Worm (Caenorhabditis elegans): Measurements from ENCODE around the gene F26D10.13.

The F26D10.13 gene

DNA sequence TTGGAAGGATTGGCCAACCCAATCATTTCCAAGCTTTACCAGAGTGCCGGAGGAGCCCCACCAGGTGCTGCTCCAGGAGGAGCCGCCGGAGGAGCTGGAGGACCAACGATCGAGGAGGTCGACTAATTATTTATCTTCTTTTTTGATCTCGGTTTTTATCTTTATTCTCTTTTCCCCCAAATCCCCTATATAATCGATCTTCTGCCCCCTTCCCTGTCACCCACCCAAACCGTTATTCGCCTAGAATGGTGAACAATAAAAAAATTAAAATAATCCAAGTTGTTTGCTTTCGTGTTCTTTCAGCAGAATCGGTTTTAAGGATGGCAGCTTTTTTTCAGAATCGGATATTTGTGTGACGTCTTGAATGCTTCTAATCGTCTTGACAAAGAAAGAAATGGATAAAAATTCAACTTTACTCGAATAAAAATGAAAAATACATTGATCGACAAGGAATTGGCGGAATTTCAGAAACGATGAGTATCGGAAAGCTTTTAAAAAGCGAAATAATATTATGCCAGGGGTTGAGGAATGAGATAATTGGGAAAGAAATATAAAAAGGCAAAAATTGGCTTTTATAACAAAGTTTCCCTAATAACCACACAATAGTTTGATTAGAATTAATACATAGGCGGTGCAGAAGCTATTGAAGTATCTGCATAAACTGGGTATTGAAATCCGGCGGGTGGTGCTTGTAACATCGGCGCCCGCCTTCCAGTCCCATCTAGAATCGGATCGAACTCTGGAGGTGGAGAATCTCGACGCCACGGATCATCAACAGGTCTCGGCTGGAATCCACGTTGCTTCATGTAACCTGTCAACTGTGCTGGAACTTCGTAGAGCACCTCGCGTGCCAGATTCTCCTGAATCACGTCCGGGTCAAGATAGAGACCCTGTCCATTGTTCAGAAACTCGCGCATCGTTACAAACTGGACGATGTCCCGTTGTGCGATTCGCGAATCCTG, 16.7 kb upstream of the F26D10.13 start (continued):
- TF ChIP-seq hmg-1.1 (GFP tag; IDR thresholded peaks at IDR 0.05) (peak; percentile 52), ctbp-1 (GFP tag; IDR thresholded peaks at IDR 0.05) (peak; percentile 70), ama-1 (optimal IDR thresholded peaks at IDR 0.05) (peak; percentile 98), daf-12 (tag; optimal IDR thresholded peaks at IDR 0.05) (no peak), hlh-30 (tag; optimal IDR thresholded peaks at IDR 0.05; ENCODE audit: insufficient read depth) (peak; percentile 49), attf-4 (tag; optimal IDR thresholded peaks at IDR 0.05) (peak; percentile 15), egl-27 (tag; optimal IDR thresholded peaks at IDR 0.05) (no peak), nhr-48 (tag; optimal IDR thresholded peaks at IDR 0.05) (no peak), dmd-6 (GFP tag; IDR thresholded peaks at IDR 0.05) (peak; percentile 59), cey-2 (tag; optimal IDR thresholded peaks at IDR 0.05; ENCODE audit: borderline replicate concordance, insufficient read depth) (no peak), nhr-10 (tag; optimal IDR thresholded peaks at IDR 0.05) (peak; percentile 46), fos-1 (tag; optimal IDR thresholded peaks at IDR 0.05) (no peak), F37D6.2 (tag; optimal IDR thresholded peaks at IDR 0.05) (peak; percentile 44)

ce11 chrIV:17280441-17280939, 15.9 kb upstream of the F26D10.13 start:
- 0 out of 2 replicates have a peak, but pooled peaks have one; percentile 6 for TF ChIP-seq daf-19 (GFP tag; conservative IDR thresholded peaks at IDR 0.05)
- no peak for TF ChIP-seq egl-27 (tag; optimal IDR thresholded peaks at IDR 0.05)
- no peak for TF ChIP-seq nhr-237 (tag; optimal IDR thresholded peaks at IDR 0.05)
- TF ChIP-seq ama-1 (optimal IDR thresholded peaks at IDR 0.05): peak; percentile 75
- TF ChIP-seq ceh-62 (tag; optimal IDR thresholded peaks at IDR 0.05): no peak
- 0 out of 2 replicates have a peak, but pooled peaks have one; percentile 5 for TF ChIP-seq F26F4.8 (GFP tag; conservative IDR thresholded peaks at IDR 0.05)
- peak; percentile 1 for TF ChIP-seq hlh-30 (tag; optimal IDR thresholded peaks at IDR 0.05; ENCODE audit: insufficient read depth)
- no peak for TF ChIP-seq unc-39 (tag; optimal IDR thresholded peaks at IDR 0.05)
- TF ChIP-seq ceh-44 (GFP tag; IDR thresholded peaks at IDR 0.05): no peak
- TF ChIP-seq dmd-6 (GFP tag; IDR thresholded peaks at IDR 0.05): peak; percentile 13; the same call in 1 of the 2 replicates
- peak; percentile 22 for TF ChIP-seq mes-2 (tag; optimal IDR thresholded peaks at IDR 0.05; ENCODE audit: poor library complexity, severe bottlenecking)
- TF ChIP-seq D1046.2 (GFP tag; IDR thresholded peaks at IDR 0.05): no peak
- TF ChIP-seq madf-5 (GFP tag; IDR thresholded peaks at IDR 0.05): no peak
- peak; percentile 17 for TF ChIP-seq rbr-2 (tag; optimal IDR thresholded peaks at IDR 0.05)

DNA sequence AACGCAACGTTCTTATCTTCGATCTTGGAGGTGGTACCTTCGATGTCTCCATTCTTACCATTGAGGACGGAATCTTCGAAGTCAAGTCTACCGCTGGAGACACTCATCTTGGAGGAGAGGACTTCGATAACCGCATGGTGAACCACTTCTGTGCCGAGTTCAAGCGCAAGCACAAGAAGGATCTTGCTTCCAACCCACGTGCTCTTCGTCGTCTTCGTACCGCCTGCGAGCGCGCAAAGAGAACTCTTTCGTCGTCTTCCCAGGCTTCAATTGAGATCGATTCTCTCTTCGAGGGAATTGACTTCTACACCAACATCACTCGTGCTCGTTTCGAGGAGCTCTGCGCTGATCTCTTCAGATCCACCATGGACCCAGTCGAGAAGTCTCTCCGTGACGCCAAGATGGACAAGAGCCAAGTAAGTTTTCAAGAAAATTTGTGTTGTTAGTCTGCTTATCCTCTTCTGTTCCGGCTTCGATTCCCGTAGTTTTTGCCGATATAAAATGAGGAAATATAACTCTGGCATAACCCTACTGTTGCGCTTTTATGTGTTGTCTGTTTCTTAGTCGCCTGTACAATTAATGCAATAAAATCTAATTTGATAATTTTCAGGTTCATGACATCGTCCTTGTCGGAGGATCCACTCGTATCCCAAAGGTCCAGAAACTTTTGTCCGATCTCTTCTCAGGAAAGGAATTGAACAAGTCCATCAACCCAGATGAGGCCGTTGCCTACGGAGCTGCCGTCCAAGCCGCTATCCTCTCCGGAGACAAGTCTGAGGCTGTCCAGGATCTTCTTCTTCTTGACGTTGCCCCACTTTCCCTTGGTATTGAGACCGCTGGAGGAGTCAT, 15.2 kb upstream of the F26D10.13 start:
- TF ChIP-seq egl-43 (GFP tag; IDR thresholded peaks at IDR 0.05) (0 out of 2 replicates have a peak, but pooled peaks have one; percentile 50), jun-1 (tag; optimal IDR thresholded peaks at IDR 0.05) (no peak), mdt-29 (GFP tag; IDR thresholded peaks at IDR 0.05) (0 out of 2 replicates have a peak, but pooled peaks have one; percentile 7), daf-19 (GFP tag; conservative IDR thresholded peaks at IDR 0.05) (peak; percentile 49; the same call in 1 of the 2 replicates), lin-1 (GFP tag; IDR thresholded peaks at IDR 0.05) (peak; percentile 74), lir-3 (tag; optimal IDR thresholded peaks at IDR 0.05) (no peak), ama-1 (optimal IDR thresholded peaks at IDR 0.05) (no peak), zfp-2 (tag; optimal IDR thresholded peaks at IDR 0.05) (no peak), skn-1 (tag; optimal IDR thresholded peaks at IDR 0.05) (no peak), Y5F2A.4 (GFP tag; optimal IDR thresholded peaks at IDR 0.05) (no peak), mes-2 (tag; optimal IDR thresholded peaks at IDR 0.05; ENCODE audit: poor library complexity, severe bottlenecking) (no peak), lin-38 (GFP tag; IDR thresholded peaks at IDR 0.05) (peak; percentile 27; the same call in 1 of the 2 replicates), mdl-1 (tag; optimal IDR thresholded peaks at IDR 0.05) (no peak), dpl-1 (GFP tag; optimal IDR thresholded peaks at IDR 0.05) (no peak), T20F7.1 (GFP tag; optimal IDR thresholded peaks at IDR 0.05) (no peak), T26A8.4 (GFP tag; IDR thresholded peaks at IDR 0.05) (peak; percentile 24; the same call in 1 of the 2 replicates), sdz-12 (GFP tag; optimal IDR thresholded peaks at IDR 0.05) (no peak), tag-97 (GFP tag; IDR thresholded peaks at IDR 0.05) (no peak), madf-9 (GFP tag; conservative IDR thresholded peaks at IDR 0.05) (no peak), daf-8 (GFP tag; IDR thresholded peaks at IDR 0.05) (no peak), hlh-11 (tag; optimal IDR thresholded peaks at IDR 0.05) (no peak), saeg-2 (GFP tag; IDR thresholded peaks at IDR 0.05) (0 out of 2 replicates have a peak, but pooled peaks have one; percentile 32), nhr-41 (GFP tag; IDR thresholded peaks at IDR 0.05) (no peak)
